Fruit fly (Drosophila melanogaster) whole organism, embryonic: ENCODE results near the gene CG46440.

Experiments used
- Ada2b ChIP-seq: fragments of 200-800 bp; sonication (Bioruptor generic); IDR thresholded peaks from 2 replicates; pipeline ENCODE4 v1.3.6; 2022; ENCODE audit warnings: missing biosample characterization, missing genetic modification characterization
- B-H2 ChIP-seq: fragments of 200-800 bp; sonication (Bioruptor generic); optimal IDR thresholded peaks from 2 replicates; lab custom pipeline; 2018; ENCODE audit warnings: missing biosample characterization, mild to moderate bottlenecking, missing genetic modification characterization
- CG10654 ChIP-seq: fragments of 200-800 bp; sonication (Bioruptor generic); optimal IDR thresholded peaks from 2 replicates; lab custom pipeline; 2016; ENCODE audit warnings: missing biosample characterization, missing genetic modification characterization
- CG10979 ChIP-seq: fragments of 200-800 bp; sonication (Bioruptor generic); optimal IDR thresholded peaks from 2 replicates; lab custom pipeline; 2018; ENCODE audit warnings: missing biosample characterization, mild to moderate bottlenecking, missing genetic modification characterization, moderate library complexity
- CG11695 ChIP-seq: fragments of 200-800 bp; sonication (Bioruptor generic); IDR thresholded peaks from 3 replicates; pipeline ENCODE4 v1.3.6; 2022; ENCODE audit warnings: missing biosample characterization, missing genetic modification characterization
- CG12942 ChIP-seq: fragments of 200-800 bp; sonication (Bioruptor generic); optimal IDR thresholded peaks from 3 replicates; lab custom pipeline; 2016; ENCODE audit warnings: missing biosample characterization, missing genetic modification characterization
- CG1602 ChIP-seq: fragments of 200-800 bp; sonication (Bioruptor generic); optimal IDR thresholded peaks from 3 replicates; lab custom pipeline; 2016; ENCODE audit warnings: missing biosample characterization, missing genetic modification characterization
- CG1647 ChIP-seq: fragments of 200-800 bp; sonication (Bioruptor generic); optimal IDR thresholded peaks from 3 replicates; lab custom pipeline; 2016; ENCODE audit warnings: missing biosample characterization, missing genetic modification characterization
- CG16813 ChIP-seq: fragments of 200-800 bp; sonication (Bioruptor generic); IDR thresholded peaks from 3 replicates; pipeline ENCODE4 v1.3.6; 2022; ENCODE audit warnings: missing biosample characterization, missing genetic modification characterization; ENCODE audit not compliant: partially characterized antibody
- CG2678 ChIP-seq: fragments of 200-800 bp; sonication (Bioruptor generic); optimal IDR thresholded peaks from 3 replicates; lab custom pipeline; 2019; ENCODE audit warnings: missing biosample characterization, mild to moderate bottlenecking, missing genetic modification characterization, moderate library complexity
- CG2712 ChIP-seq: fragments of 200-800 bp; optimal IDR thresholded peaks from 3 replicates; lab custom pipeline; 2019; ENCODE audit warnings: missing biosample characterization, mild to moderate bottlenecking, missing genetic modification characterization, moderate library complexity
- CG2875 ChIP-seq: fragments of 200-800 bp; sonication (Bioruptor generic); optimal IDR thresholded peaks from 2 replicates; lab custom pipeline; 2017; ENCODE audit warnings: missing biosample characterization, mild to moderate bottlenecking, missing genetic modification characterization, missing genetic modification reagents
- CG30403 ChIP-seq: fragments of 200-800 bp; sonication (Bioruptor generic); optimal IDR thresholded peaks from 3 replicates; lab custom pipeline; 2016; ENCODE audit warnings: missing biosample characterization, missing genetic modification characterization
- CG33213 ChIP-seq: fragments of 200-800 bp; sonication (Bioruptor generic); optimal IDR thresholded peaks from 3 replicates; lab custom pipeline; 2016; ENCODE audit warnings: missing biosample characterization, missing genetic modification characterization
- CG43689 ChIP-seq: fragments of 200-800 bp; sonication (Bioruptor generic); IDR thresholded peaks from 2 replicates; pipeline ENCODE4 v1.3.6; 2022; ENCODE audit warnings: missing biosample characterization, missing genetic modification characterization
- CG6272 ChIP-seq: fragments of 200-800 bp; sonication (Bioruptor generic); IDR thresholded peaks from 2 replicates; pipeline ENCODE4 v1.3.6; 2022; ENCODE audit warnings: missing biosample characterization, missing genetic modification characterization
- CG6813 ChIP-seq: fragments of 200-800 bp; sonication (Bioruptor generic); optimal IDR thresholded peaks from 2 replicates; lab custom pipeline; 2017; ENCODE audit warnings: missing biosample characterization, missing genetic modification characterization, mild to moderate bottlenecking, moderate library complexity, missing genetic modification reagents
- CG7963 ChIP-seq: fragments of 200-800 bp; sonication (Bioruptor generic); IDR thresholded peaks from 3 replicates; pipeline ENCODE4 v1.3.6; 2022; ENCODE audit warnings: missing biosample characterization, missing genetic modification characterization; ENCODE audit not compliant: partially characterized antibody
- CG8359 ChIP-seq: fragments of 200-800 bp; sonication (Bioruptor generic); optimal IDR thresholded peaks from 2 replicates; lab custom pipeline; 2017; ENCODE audit warnings: missing biosample characterization, mild to moderate bottlenecking, missing genetic modification characterization, borderline replicate concordance
- CoRest ChIP-seq: fragments of 200-800 bp; sonication (Bioruptor generic); optimal IDR thresholded peaks from 3 replicates; lab custom pipeline; 2018; ENCODE audit warnings: missing biosample characterization, mild to moderate bottlenecking, missing genetic modification characterization, moderate library complexity
- Dll ChIP-seq: fragments of 200-800 bp; sonication (Bioruptor generic); IDR thresholded peaks from 4 replicates; pipeline ENCODE4 v1.3.6; 2022; ENCODE audit warnings: missing biosample characterization, missing genetic modification characterization; ENCODE audit not compliant: partially characterized antibody
- E2f1 ChIP-seq: fragments of 200-800 bp; sonication (Bioruptor generic); IDR thresholded peaks from 2 replicates; pipeline ENCODE4 v1.3.6; 2022; ENCODE audit warnings: missing biosample characterization, missing genetic modification characterization
- Elba2 ChIP-seq: fragments of 200-800 bp; sonication (Bioruptor generic); optimal IDR thresholded peaks from 3 replicates; lab custom pipeline; 2016; ENCODE audit warnings: missing biosample characterization, missing genetic modification characterization
- Fer2 ChIP-seq: fragments of 200-800 bp; sonication (Bioruptor generic); optimal IDR thresholded peaks from 2 replicates; lab custom pipeline; 2018; ENCODE audit warnings: missing biosample characterization, mild to moderate bottlenecking, missing genetic modification characterization, moderate library complexity
- Lhr ChIP-seq: fragments of 200-800 bp; sonication (Bioruptor generic); optimal IDR thresholded peaks from 3 replicates; lab custom pipeline; 2017; ENCODE audit warnings: mild to moderate bottlenecking, missing biosample characterization, missing genetic modification reagents, missing genetic modification characterization
- Lim3 ChIP-seq: fragments of 200-800 bp; sonication (Bioruptor generic); IDR thresholded peaks from 2 replicates; pipeline ENCODE4 v1.3.6; 2022; ENCODE audit warnings: missing biosample characterization, missing genetic modification characterization
- MTF-1 ChIP-seq: fragments of 200-800 bp; sonication (Bioruptor generic); optimal IDR thresholded peaks from 2 replicates; lab custom pipeline; 2018; ENCODE audit warnings: missing biosample characterization, mild to moderate bottlenecking, missing genetic modification characterization, borderline replicate concordance
- Neu2 ChIP-seq: fragments of 200-800 bp; sonication (Bioruptor generic); optimal IDR thresholded peaks from 3 replicates; lab custom pipeline; 2016; ENCODE audit warnings: missing biosample characterization, missing genetic modification characterization, borderline replicate concordance
- Rfx ChIP-seq: fragments of 200-800 bp; sonication (Bioruptor generic); IDR thresholded peaks from 2 replicates; pipeline ENCODE4 v1.3.6; 2022; ENCODE audit warnings: missing biosample characterization, missing genetic modification characterization
- Scr ChIP-seq: fragments of 200-800 bp; sonication (Bioruptor generic); IDR thresholded peaks from 2 replicates; pipeline ENCODE4 v1.3.6; 2022; ENCODE audit warnings: missing biosample characterization, missing genetic modification characterization; ENCODE audit not compliant: partially characterized antibody
- Tbp ChIP-seq: fragments of >200 bp; optimal IDR thresholded peaks from 2 replicates; lab custom pipeline; 2018; ENCODE audit warnings: missing biosample characterization, missing genetic modification characterization
- amos ChIP-seq: fragments of 200-800 bp; sonication (Bioruptor generic); IDR thresholded peaks from 2 replicates; pipeline ENCODE4 v1.3.6; 2022; ENCODE audit warnings: missing biosample characterization, missing genetic modification characterization; ENCODE audit not compliant: partially characterized antibody
- bowl ChIP-seq: fragments of 200-800 bp; sonication (Bioruptor generic); IDR thresholded peaks from 2 replicates; pipeline ENCODE4 v1.3.6; 2022; ENCODE audit warnings: missing biosample characterization, missing genetic modification characterization
- cg ChIP-seq: fragments of 200-800 bp; sonication (Bioruptor generic); optimal IDR thresholded peaks from 3 replicates; lab custom pipeline; 2019; ENCODE audit warnings: missing biosample characterization, mild to moderate bottlenecking, missing genetic modification characterization, moderate library complexity
- corto ChIP-seq: fragments of 200-800 bp; sonication (Bioruptor generic); optimal IDR thresholded peaks from 2 replicates; lab custom pipeline; 2016; ENCODE audit warnings: missing biosample characterization, mild to moderate bottlenecking, missing genetic modification characterization, moderate library complexity
- dati ChIP-seq: fragments of 200-800 bp; sonication (Bioruptor generic); IDR thresholded peaks from 2 replicates; pipeline ENCODE4 v1.3.6; 2022; ENCODE audit warnings: missing biosample characterization, missing genetic modification characterization
- dm ChIP-seq: fragments of 200-800 bp; sonication (Bioruptor generic); optimal IDR thresholded peaks from 3 replicates; lab custom pipeline; 2016; ENCODE audit warnings: missing biosample characterization, missing genetic modification characterization
- eyg ChIP-seq: fragments of 200-800 bp; sonication (Bioruptor generic); optimal IDR thresholded peaks from 3 replicates; lab custom pipeline; 2016; ENCODE audit warnings: missing biosample characterization, missing genetic modification characterization
- fd64A ChIP-seq: fragments of 200-800 bp; sonication (Bioruptor generic); optimal IDR thresholded peaks from 3 replicates; lab custom pipeline; 2018; ENCODE audit warnings: missing biosample characterization, mild to moderate bottlenecking, missing genetic modification characterization
- gt ChIP-seq: fragments of 200-800 bp; sonication (Bioruptor generic); IDR thresholded peaks from 2 replicates; pipeline ENCODE4 v1.3.6; 2022; ENCODE audit warnings: missing biosample characterization, missing genetic modification characterization
- ham ChIP-seq: fragments of 200-800 bp; sonication (Bioruptor generic); IDR thresholded peaks from 2 replicates; pipeline ENCODE4 v1.3.6; 2022; ENCODE audit warnings: missing biosample characterization, missing genetic modification characterization
- nau ChIP-seq: fragments of 200-800 bp; sonication (Bioruptor generic); optimal IDR thresholded peaks from 3 replicates; lab custom pipeline; 2017; ENCODE audit warnings: missing biosample characterization, mild to moderate bottlenecking, missing genetic modification characterization, missing genetic modification reagents
- nerfin-1 ChIP-seq: fragments of 200-800 bp; sonication (Bioruptor generic); optimal IDR thresholded peaks from 3 replicates; lab custom pipeline; 2019; ENCODE audit warnings: missing biosample characterization, mild to moderate bottlenecking, missing genetic modification characterization, moderate library complexity
- nmo ChIP-seq: fragments of 200-800 bp; sonication (Bioruptor generic); optimal IDR thresholded peaks from 2 replicates; lab custom pipeline; 2018; ENCODE audit warnings: missing biosample characterization, mild to moderate bottlenecking, missing genetic modification characterization, moderate library complexity
- pb ChIP-seq: fragments of 200-800 bp; sonication (Bioruptor generic); optimal IDR thresholded peaks from 3 replicates; lab custom pipeline; 2016; ENCODE audit warnings: missing biosample characterization, missing genetic modification characterization
- pum ChIP-seq: fragments of 200-800 bp; sonication (Bioruptor generic); optimal IDR thresholded peaks from 2 replicates; lab custom pipeline; 2016; ENCODE audit warnings: missing biosample characterization, missing genetic modification characterization
- scrt ChIP-seq: fragments of 200-800 bp; sonication (Bioruptor generic); optimal IDR thresholded peaks from 2 replicates; lab custom pipeline; 2018; ENCODE audit warnings: missing biosample characterization, mild to moderate bottlenecking, missing genetic modification characterization, moderate library complexity
- shn ChIP-seq: fragments of 200-800 bp; sonication (Bioruptor generic); optimal IDR thresholded peaks from 3 replicates; lab custom pipeline; 2016; ENCODE audit warnings: missing biosample characterization, missing genetic modification characterization
- slbo ChIP-seq: fragments of 200-800 bp; sonication (Bioruptor generic); IDR thresholded peaks from 2 replicates; pipeline ENCODE4 v1.3.6; 2022; ENCODE audit warnings: missing biosample characterization, missing genetic modification characterization
- so ChIP-seq: fragments of 200-800 bp; sonication (Bioruptor generic); IDR thresholded peaks from 3 replicates; pipeline ENCODE4 v1.3.6; 2022; ENCODE audit warnings: missing biosample characterization, missing genetic modification characterization
- sr ChIP-seq: fragments of 200-800 bp; sonication (Bioruptor generic); IDR thresholded peaks from 3 replicates; pipeline ENCODE4 v1.3.6; 2022; ENCODE audit warnings: missing biosample characterization, missing genetic modification characterization

Gene CG46440

dm6 chrX:15844139-15844538, 13.5 kb downstream of the CG46440 start, which contains the start of the genes ArgRS and CG8578 (continued):
- TF ChIP-seq CG1602 (GFP tag; lab: Kevin White, UChicago) = no peak
- TF ChIP-seq scrt = no peak
- peak; percentile 69 for TF ChIP-seq CG6272 (GFP tag; lab: Robert Waterston, UW)
- no peak for TF ChIP-seq sr (GFP tag; lab: Robert Waterston, UW)
- no peak for TF ChIP-seq Tbp
- 0 out of 2 replicates have a peak, but pooled peaks have one; percentile 51 for TF ChIP-seq E2f1
- peak; percentile 85 for TF ChIP-seq Dll
- TF ChIP-seq CG10654 (GFP tag; lab: Kevin White, UChicago) = no peak
- TF ChIP-seq MTF-1 = no peak
- no peak for TF ChIP-seq eyg (GFP tag; lab: Kevin White, UChicago)
- TF ChIP-seq dati (GFP tag; lab: Robert Waterston, UW) = no peak
- TF ChIP-seq nmo = peak; percentile 92
- no peak for TF ChIP-seq CG1647
- no peak for TF ChIP-seq so (GFP tag; lab: Robert Waterston, UW)
- TF ChIP-seq slbo (GFP tag; lab: Robert Waterston, UW) = peak; percentile 72
- TF ChIP-seq Scr = peak; percentile 88
- TF ChIP-seq CG6813 (GFP tag; lab: Kevin White, UChicago) = no peak
- no peak for TF ChIP-seq Ada2b (GFP tag; lab: Robert Waterston, UW)
- no peak for TF ChIP-seq gt (GFP tag; lab: Robert Waterston, UW)
- TF ChIP-seq fd64A = no peak
- 0 out of 3 replicates have a peak, but pooled peaks have one; percentile 47 for TF ChIP-seq CG7963
- peak; percentile 45 for TF ChIP-seq shn
- TF ChIP-seq nerfin-1 (tag; lab: Kevin White, UChicago) = peak; percentile 23
- peak; percentile 30 for TF ChIP-seq Lhr (GFP tag; lab: Kevin White, UChicago)
- TF ChIP-seq CG33213 (GFP tag; lab: Kevin White, UChicago) = no peak
- TF ChIP-seq nau (GFP tag; lab: Kevin White, UChicago) = no peak
- TF ChIP-seq CG10979 (tag; lab: Kevin White, UChicago) = peak; percentile 21
- peak; percentile 72; the same call in 1 of the 2 replicates for TF ChIP-seq amos (GFP tag; lab: Robert Waterston, UW)
- TF ChIP-seq CG12942 (GFP tag; lab: Kevin White, UChicago) = peak; percentile 29
- TF ChIP-seq CG43689 (GFP tag; lab: Robert Waterston, UW) = no peak
- peak; percentile 83 for TF ChIP-seq dm (GFP tag; lab: Kevin White, UChicago)
- no peak for TF ChIP-seq Elba2 (GFP tag; lab: Kevin White, UChicago)
- peak; percentile 87 for TF ChIP-seq CG16813 (GFP tag; lab: Robert Waterston, UW)
- peak; percentile 26 for TF ChIP-seq cg
- no peak for TF ChIP-seq corto
- no peak for TF ChIP-seq Fer2
- TF ChIP-seq pum = peak; percentile 89
- peak; percentile 80 for TF ChIP-seq CG2712 (tag; lab: Kevin White, UChicago)
- TF ChIP-seq CG11695 (GFP tag; lab: Robert Waterston, UW) = peak; percentile 45; the same call in 1 of the 3 replicates
- TF ChIP-seq CG2678 = no peak
- TF ChIP-seq Lim3 (GFP tag; lab: Robert Waterston, UW) = no peak
- peak; percentile 83 for TF ChIP-seq Rfx (GFP tag; lab: Robert Waterston, UW)
- peak; percentile 54 for TF ChIP-seq pb
- no peak for TF ChIP-seq CG8359
- no peak for TF ChIP-seq ham (GFP tag; lab: Robert Waterston, UW)
- peak; percentile 13 for TF ChIP-seq B-H2 (GFP tag; lab: Kevin White, UChicago)
- peak; percentile 46 for TF ChIP-seq CG30403 (GFP tag; lab: Kevin White, UChicago)
- TF ChIP-seq CG2875 = no peak
- TF ChIP-seq bowl (GFP tag; lab: Robert Waterston, UW) = no peak
- peak; percentile 54 for TF ChIP-seq CoRest
- no peak for TF ChIP-seq Neu2 (GFP tag; lab: Kevin White, UChicago)
